Worm (Caenorhabditis elegans) whole organism, L2 larva: ENCODE measurements around the gene ZK666.8.
A peak's percentile ranks its signal among the peaks of the same experiment; 100 is the strongest.

Experiments used
- C34F6.9 ChIP-seq: fragments of 150-350 bp; optimal IDR thresholded peaks from 2 replicates; lab custom pipeline; 2014; ENCODE audit warnings: missing biosample characterization, missing genetic modification characterization
- F13H6.1 ChIP-seq: sonication (generic microtip); optimal IDR thresholded peaks from 2 replicates; lab custom pipeline; 2016; ENCODE audit warnings: missing genetic modification characterization, missing compliant biosample characterization
- R02D3.7 ChIP-seq: fragments of 150-350 bp; optimal IDR thresholded peaks from 2 replicates; lab custom pipeline; 2014; ENCODE audit warnings: missing biosample characterization, missing genetic modification characterization
- Y55F3AM.14 ChIP-seq: fragments of 200-800 bp; sonication (Bioruptor generic); optimal IDR thresholded peaks from 2 replicates; lab custom pipeline; 2018; ENCODE audit warnings: mild to moderate bottlenecking, missing genetic modification characterization, missing compliant biosample characterization
- ZK546.5 ChIP-seq: sonication (generic microtip); optimal IDR thresholded peaks from 2 replicates; lab custom pipeline; 2017; ENCODE audit warnings: missing biosample characterization, missing genetic modification characterization
- alr-1 ChIP-seq: fragments of 150-350 bp; optimal IDR thresholded peaks from 2 replicates; lab custom pipeline; 2014; ENCODE audit warnings: missing biosample characterization, missing genetic modification characterization
- aly-2 ChIP-seq: fragments of 150-350 bp; optimal IDR thresholded peaks from 2 replicates; lab custom pipeline; 2014; ENCODE audit warnings: missing biosample characterization, missing genetic modification characterization
- ama-1 ChIP-seq: fragments of 150-350 bp; optimal IDR thresholded peaks from 2 replicates; lab custom pipeline; 2018; ENCODE audit warnings: inconsistent platforms
- blmp-1 ChIP-seq: sonication (generic microtip); optimal IDR thresholded peaks from 2 replicates; lab custom pipeline; 2017; ENCODE audit warnings: missing genetic modification characterization, mild to moderate bottlenecking, missing compliant biosample characterization, antibody characterized with exemption, moderate library complexity; ENCODE audit not compliant: insufficient read depth
- ceh-16 ChIP-seq: fragments of 150-350 bp; optimal IDR thresholded peaks from 2 replicates; lab custom pipeline; 2014; ENCODE audit warnings: missing biosample characterization, missing genetic modification characterization
- ceh-82 ChIP-seq: fragments of 150-350 bp; optimal IDR thresholded peaks from 2 replicates; lab custom pipeline; 2014; ENCODE audit warnings: missing biosample characterization, missing genetic modification characterization
- crh-2 ChIP-seq: sonication (generic microtip); optimal IDR thresholded peaks from 2 replicates; lab custom pipeline; 2017; ENCODE audit warnings: missing biosample characterization, missing genetic modification characterization
- dmd-4 ChIP-seq: sonication (generic microtip); optimal IDR thresholded peaks from 2 replicates; lab custom pipeline; 2017; ENCODE audit warnings: missing biosample characterization, missing genetic modification characterization
- egl-27 ChIP-seq: sonication (generic microtip); optimal IDR thresholded peaks from 3 replicates; lab custom pipeline; 2017; ENCODE audit warnings: missing biosample characterization, missing genetic modification reagents, missing genetic modification characterization
- elt-1 ChIP-seq: fragments of 150-350 bp; optimal IDR thresholded peaks from 2 replicates; lab custom pipeline; 2014; ENCODE audit warnings: missing biosample characterization, missing genetic modification characterization
- elt-3 ChIP-seq: sonication (generic microtip); optimal IDR thresholded peaks from 2 replicates; lab custom pipeline; 2017; ENCODE audit warnings: missing biosample characterization, missing genetic modification characterization
- fos-1 ChIP-seq: fragments of 150-350 bp; optimal IDR thresholded peaks from 2 replicates; lab custom pipeline; 2014; ENCODE audit warnings: missing biosample characterization, missing genetic modification characterization
- gmeb-1 ChIP-seq: fragments of 150-350 bp; optimal IDR thresholded peaks from 2 replicates; lab custom pipeline; 2014; ENCODE audit warnings: missing biosample characterization, missing genetic modification characterization
- lin-11 ChIP-seq: fragments of 150-350 bp; sonication (generic microtip); optimal IDR thresholded peaks from 2 replicates; lab custom pipeline; 2014; ENCODE audit warnings: missing biosample characterization, missing genetic modification characterization, inconsistent platforms, mixed read lengths
- lin-13 ChIP-seq: fragments of 150-350 bp; optimal IDR thresholded peaks from 2 replicates; lab custom pipeline; 2014; ENCODE audit warnings: missing biosample characterization, missing genetic modification reagents, missing genetic modification characterization
- lin-39 ChIP-seq: fragments of 150-350 bp; optimal IDR thresholded peaks from 2 replicates; lab custom pipeline; 2014; ENCODE audit warnings: missing biosample characterization, missing genetic modification reagents, missing genetic modification characterization
- lsy-2 ChIP-seq, 2 experiments: fragments of 150-350 bp in 1 of 2; sonication (generic microtip) in 1 of 2; optimal IDR thresholded peaks; 2 replicates each; lab custom pipeline; 2014 to 2017; ENCODE audit warnings: missing biosample characterization in 2 of 2, missing genetic modification characterization in 2 of 2
- mab-5 ChIP-seq: fragments of 150-350 bp; optimal IDR thresholded peaks from 2 replicates; lab custom pipeline; 2014; ENCODE audit warnings: missing biosample characterization, missing genetic modification characterization
- mbf-1 ChIP-seq: sonication (generic microtip); optimal IDR thresholded peaks from 2 replicates; lab custom pipeline; 2017; ENCODE audit warnings: missing biosample characterization, missing genetic modification characterization
- mdl-1 ChIP-seq, 2 experiments: fragments of 150-350 bp in 1 of 2; sonication (generic microtip) in 1 of 2; optimal IDR thresholded peaks; 2 replicates each; lab custom pipeline; 2017; ENCODE audit warnings: missing biosample characterization in 2 of 2, missing genetic modification characterization in 2 of 2
- nhr-10 ChIP-seq: sonication (generic microtip); optimal IDR thresholded peaks from 2 replicates; lab custom pipeline; 2017; ENCODE audit warnings: missing biosample characterization, missing genetic modification characterization
- nhr-11 ChIP-seq: fragments of 150-350 bp; optimal IDR thresholded peaks from 2 replicates; lab custom pipeline; 2014; ENCODE audit warnings: missing biosample characterization, missing genetic modification characterization
- nhr-12 ChIP-seq: fragments of 150-350 bp; optimal IDR thresholded peaks from 2 replicates; lab custom pipeline; 2014; ENCODE audit warnings: missing biosample characterization, missing genetic modification characterization
- nhr-129 ChIP-seq: fragments of 150-350 bp; optimal IDR thresholded peaks from 2 replicates; lab custom pipeline; 2014; ENCODE audit warnings: missing biosample characterization, missing genetic modification characterization
- nhr-21 ChIP-seq: fragments of 150-350 bp; optimal IDR thresholded peaks from 2 replicates; lab custom pipeline; 2014; ENCODE audit warnings: missing biosample characterization, missing genetic modification characterization
- nhr-23 ChIP-seq: fragments of 150-350 bp; optimal IDR thresholded peaks from 2 replicates; lab custom pipeline; 2014; ENCODE audit warnings: missing biosample characterization, missing genetic modification reagents, missing genetic modification characterization
- nhr-237 ChIP-seq: fragments of 150-350 bp; optimal IDR thresholded peaks from 2 replicates; lab custom pipeline; 2014; ENCODE audit warnings: missing biosample characterization, missing genetic modification characterization
- nhr-25 ChIP-seq: fragments of 150-350 bp; sonication (generic microtip); optimal IDR thresholded peaks from 3 replicates; lab custom pipeline; 2014; ENCODE audit warnings: missing biosample characterization, missing genetic modification characterization
- nhr-6 ChIP-seq: fragments of 150-350 bp; optimal IDR thresholded peaks from 2 replicates; lab custom pipeline; 2014; ENCODE audit warnings: missing biosample characterization, missing genetic modification characterization
- nhr-77 ChIP-seq: fragments of 150-350 bp; optimal IDR thresholded peaks from 2 replicates; lab custom pipeline; 2014; ENCODE audit warnings: missing biosample characterization, missing genetic modification characterization
- peb-1 ChIP-seq: fragments of 150-350 bp; optimal IDR thresholded peaks from 2 replicates; lab custom pipeline; 2014; ENCODE audit warnings: missing biosample characterization, missing genetic modification characterization
- sem-4 ChIP-seq: fragments of 150-350 bp; optimal IDR thresholded peaks from 2 replicates; lab custom pipeline; 2014; ENCODE audit warnings: missing biosample characterization, missing genetic modification reagents, missing genetic modification characterization
- skn-1 ChIP-seq: sonication (generic microtip); optimal IDR thresholded peaks from 2 replicates; lab custom pipeline; 2017; ENCODE audit warnings: missing biosample characterization, missing genetic modification characterization
- sma-3 ChIP-seq: sonication (generic microtip); optimal IDR thresholded peaks from 2 replicates; lab custom pipeline; 2016; ENCODE audit warnings: missing genetic modification reagents, missing genetic modification characterization, missing compliant biosample characterization
- sma-9 ChIP-seq, 2 experiments: fragments of 150-350 bp in 1 of 2; sonication (generic microtip) in 1 of 2; optimal IDR thresholded peaks; 2 replicates each; lab custom pipeline; 2014 to 2016; ENCODE audit warnings: missing genetic modification characterization in 2 of 2, mild to moderate bottlenecking in 1 of 2, missing biosample characterization in 1 of 2, missing compliant biosample characterization in 1 of 2, missing genetic modification reagents in 1 of 2, moderate library complexity in 1 of 2
- snpc-4 ChIP-seq: fragments of 150-350 bp; optimal IDR thresholded peaks from 2 replicates; lab custom pipeline; 2014; ENCODE audit warnings: missing biosample characterization, missing genetic modification characterization
- unc-39 ChIP-seq: fragments of 150-350 bp; optimal IDR thresholded peaks from 2 replicates; lab custom pipeline; 2014; ENCODE audit warnings: missing biosample characterization, missing genetic modification characterization
- unc-55 ChIP-seq: fragments of 150-350 bp; sonication (generic microtip); optimal IDR thresholded peaks from 3 replicates; lab custom pipeline; 2014; ENCODE audit warnings: missing biosample characterization, missing genetic modification reagents, missing genetic modification characterization
- unc-62 ChIP-seq: fragments of 150-350 bp; optimal IDR thresholded peaks from 2 replicates; lab custom pipeline; 2014; ENCODE audit warnings: missing biosample characterization, missing genetic modification reagents, missing genetic modification characterization
- zag-1 ChIP-seq: fragments of 150-350 bp; optimal IDR thresholded peaks from 2 replicates; lab custom pipeline; 2014; ENCODE audit warnings: missing biosample characterization, missing genetic modification characterization
- ztf-1 ChIP-seq: fragments of 200-800 bp; sonication (Bioruptor generic); conservative IDR thresholded peaks from 2 replicates; pipeline ENCODE4 v1.3.6; 2022; ENCODE audit warnings: missing genetic modification characterization, missing compliant biosample characterization
- ztf-11 ChIP-seq: sonication (generic microtip); optimal IDR thresholded peaks from 2 replicates; lab custom pipeline; 2017; ENCODE audit warnings: missing biosample characterization, missing genetic modification characterization
- ztf-4 ChIP-seq: fragments of 150-350 bp; optimal IDR thresholded peaks from 2 replicates; lab custom pipeline; 2014; ENCODE audit warnings: missing biosample characterization, missing genetic modification characterization

ZK666.8 gene

ce11 chrII:10501578-10501977, 8.6 kb upstream of the ZK666.8 start:
- no peak for TF ChIP-seq ZK546.5 (tag; lab: Kevin White, UChicago)
- TF ChIP-seq alr-1 (tag; lab: Kevin White, UChicago) = no peak
- no peak for TF ChIP-seq mbf-1 (tag; lab: Kevin White, UChicago)
- peak; percentile 44 for TF ChIP-seq ceh-16 (tag; lab: Kevin White, UChicago)
- no peak for TF ChIP-seq skn-1 (tag; lab: Kevin White, UChicago)
- no peak for TF ChIP-seq elt-1 (tag; lab: Kevin White, UChicago)
- TF ChIP-seq unc-39 (tag; lab: Kevin White, UChicago) = no peak
- TF ChIP-seq sma-3 = peak; percentile 59
- no peak for TF ChIP-seq ceh-82 (tag; lab: Kevin White, UChicago)
- TF ChIP-seq F13H6.1 = peak; percentile 89
- TF ChIP-seq egl-27 = peak; percentile 38
- TF ChIP-seq nhr-11 (tag; lab: Kevin White, UChicago) = no peak
- TF ChIP-seq nhr-23 = no peak
- TF ChIP-seq nhr-77 (tag; lab: Kevin White, UChicago) = peak; percentile 3
- TF ChIP-seq elt-3 (tag; lab: Kevin White, UChicago) = no peak
- no peak for TF ChIP-seq nhr-237 (tag; lab: Kevin White, UChicago)
- peak; percentile 60 for TF ChIP-seq C34F6.9 (tag; lab: Kevin White, UChicago)
- TF ChIP-seq crh-2 (tag; lab: Kevin White, UChicago) = peak; percentile 51
- peak; percentile 66 for TF ChIP-seq nhr-129 (tag; lab: Kevin White, UChicago)
- TF ChIP-seq nhr-12 (tag; lab: Kevin White, UChicago) = no peak
- no peak for TF ChIP-seq Y55F3AM.14 (GFP tag; lab: Kevin White, UChicago)
- no peak for TF ChIP-seq ama-1 (lab: Kevin White, UChicago)
- TF ChIP-seq lin-13 (GFP tag; lab: Kevin White, UChicago) = peak; percentile 25
- peak; percentile 51 for TF ChIP-seq zag-1 (tag; lab: Kevin White, UChicago)
- TF ChIP-seq gmeb-1 = no peak
- no peak for TF ChIP-seq nhr-6 (tag; lab: Kevin White, UChicago)
- TF ChIP-seq snpc-4 (tag; lab: Kevin White, UChicago) = no peak
- TF ChIP-seq nhr-21 (tag; lab: Kevin White, UChicago) = peak; percentile 75
- TF ChIP-seq ztf-4 (tag; lab: Kevin White, UChicago) = no peak
- peak; percentile 52 for TF ChIP-seq nhr-25 (tag; lab: Kevin White, UChicago)
- TF ChIP-seq nhr-10 (tag; lab: Kevin White, UChicago) = no peak
- TF ChIP-seq dmd-4 (tag; lab: Kevin White, UChicago) = no peak
- TF ChIP-seq blmp-1 (tag; lab: Kevin White, UChicago) = peak; percentile 95
- no peak for TF ChIP-seq lin-39 (tag; lab: Kevin White, UChicago)
- no peak for TF ChIP-seq ztf-1 (GFP tag; lab: Robert Waterston, UW)
- peak; percentile 83 for TF ChIP-seq fos-1 (tag; lab: Kevin White, UChicago)
- no peak for TF ChIP-seq unc-55 (GFP tag; lab: Kevin White, UChicago)
- TF ChIP-seq aly-2 (tag; lab: Kevin White, UChicago) = no peak
- no peak for TF ChIP-seq lin-11 (tag; lab: Kevin White, UChicago)
- no peak for TF ChIP-seq R02D3.7
- TF ChIP-seq sma-9 (GFP tag; optimal IDR thresholded peaks at IDR 0.05; lab: Kevin White, UChicago) = peak; percentile 82
- no peak for TF ChIP-seq sma-9 (tag; optimal IDR thresholded peaks at IDR 0.05; lab: Kevin White, UChicago)
- no peak for TF ChIP-seq mab-5 (tag; lab: Kevin White, UChicago)
- TF ChIP-seq sem-4 (tag; lab: Kevin White, UChicago) = peak; percentile 83
- no peak for TF ChIP-seq unc-62 (GFP tag; lab: Kevin White, UChicago)
- no peak for TF ChIP-seq peb-1 (tag; lab: Kevin White, UChicago)
- TF ChIP-seq ztf-11 (tag; lab: Kevin White, UChicago) = no peak
- peak; percentile 49 to 69 for TF ChIP-seq mdl-1 (tag; optimal IDR thresholded peaks at IDR 0.05; lab: Kevin White, UChicago)
- TF ChIP-seq lsy-2 (tag; optimal IDR thresholded peaks at IDR 0.05; lab: Kevin White, UChicago) = peak in 1 of 2 experiments; percentile 73
